Worm (Caenorhabditis elegans) whole organism, L1 larva: Measurements from ENCODE around the gene ins-4.

Source experiments
- C04F5.9 ChIP-seq: sonication (generic microtip); optimal IDR thresholded peaks from 2 replicates; lab custom pipeline; 2016; ENCODE audit warnings: missing genetic modification characterization, missing compliant biosample characterization
- aha-1 ChIP-seq: fragments of 150-350 bp; optimal IDR thresholded peaks from 2 replicates; lab custom pipeline; 2014; ENCODE audit warnings: missing biosample characterization, missing genetic modification characterization
- alr-1 ChIP-seq: fragments of 200-800 bp; sonication (Bioruptor generic); optimal IDR thresholded peaks from 2 replicates; lab custom pipeline; 2018; ENCODE audit warnings: borderline replicate concordance, mild to moderate bottlenecking, missing genetic modification characterization, missing compliant biosample characterization
- aly-2 ChIP-seq: fragments of 150-350 bp; optimal IDR thresholded peaks from 2 replicates; lab custom pipeline; 2014; ENCODE audit warnings: missing biosample characterization, missing genetic modification characterization
- ama-1 ChIP-seq: fragments of 150-350 bp; optimal IDR thresholded peaks from 2 replicates; lab custom pipeline; 2014
- blmp-1 ChIP-seq: fragments of 150-350 bp; optimal IDR thresholded peaks from 2 replicates; lab custom pipeline; 2014; ENCODE audit warnings: missing biosample characterization, missing genetic modification characterization
- ceh-8 ChIP-seq: fragments of 200-800 bp; sonication (Bioruptor generic); optimal IDR thresholded peaks from 2 replicates; lab custom pipeline; 2018; ENCODE audit warnings: mild to moderate bottlenecking, missing genetic modification characterization, moderate library complexity, missing compliant biosample characterization
- ceh-88 ChIP-seq: fragments of 200-800 bp; sonication (Bioruptor generic); IDR thresholded peaks from 2 replicates; pipeline ENCODE4 v1.3.6; 2022; ENCODE audit warnings: missing genetic modification characterization, missing compliant biosample characterization
- dpl-1 ChIP-seq, 3 experiments: fragments of 150-350 bp in 2 of 3; sonication (generic microtip) in 1 of 3; optimal IDR thresholded peaks; 2 replicates each; lab custom pipeline; 2014 to 2017; ENCODE audit warnings: missing biosample characterization in 3 of 3, missing genetic modification characterization in 3 of 3, missing genetic modification reagents in 3 of 3
- efl-3 ChIP-seq: fragments of 200-800 bp; sonication (Bioruptor generic); optimal IDR thresholded peaks from 2 replicates; lab custom pipeline; 2018; ENCODE audit warnings: mild to moderate bottlenecking, missing genetic modification characterization, missing compliant biosample characterization
- egl-27 ChIP-seq, 2 experiments: fragments of 150-350 bp in 1 of 2; sonication (generic microtip); optimal IDR thresholded peaks; 3 replicates each; lab custom pipeline; 2017 to 2018; ENCODE audit warnings: missing biosample characterization in 2 of 2, missing genetic modification characterization in 2 of 2, missing genetic modification reagents in 2 of 2
- elt-3 ChIP-seq, 6 experiments: fragments of 150-350 bp in 1 of 6; sonication (generic microtip); optimal IDR thresholded peaks; 2 replicates each; lab custom pipeline; 2017 to 2018; ENCODE audit warnings: missing biosample characterization in 6 of 6, missing genetic modification characterization in 6 of 6, inconsistent platforms in 1 of 6
- fkh-4 ChIP-seq: sonication (generic microtip); optimal IDR thresholded peaks from 2 replicates; lab custom pipeline; 2016; ENCODE audit warnings: missing compliant biosample characterization, missing genetic modification characterization, borderline replicate concordance
- fkh-8 ChIP-seq: sonication (generic microtip); optimal IDR thresholded peaks from 2 replicates; lab custom pipeline; 2016; ENCODE audit warnings: mild to moderate bottlenecking, missing genetic modification characterization, missing compliant biosample characterization
- fos-1 ChIP-seq: fragments of 150-350 bp; optimal IDR thresholded peaks from 2 replicates; lab custom pipeline; 2014; ENCODE audit warnings: missing biosample characterization, missing genetic modification characterization
- grh-1 ChIP-seq: fragments of 200-800 bp; sonication (Bioruptor generic); IDR thresholded peaks from 2 replicates; pipeline ENCODE4 v1.3.6; 2022; ENCODE audit warnings: missing genetic modification reagents, missing genetic modification characterization, missing compliant biosample characterization
- hlh-17 ChIP-seq: fragments of 200-800 bp; sonication (Bioruptor generic); optimal IDR thresholded peaks from 2 replicates; lab custom pipeline; 2018; ENCODE audit warnings: missing genetic modification characterization, mild to moderate bottlenecking, missing compliant biosample characterization, moderate library complexity, borderline replicate concordance
- lin-14 ChIP-seq: fragments of 200-800 bp; sonication (Bioruptor generic); optimal IDR thresholded peaks from 2 replicates; lab custom pipeline; 2018; ENCODE audit warnings: mild to moderate bottlenecking, missing genetic modification characterization, moderate library complexity, missing compliant biosample characterization
- lin-15B ChIP-seq: fragments of 150-350 bp; sonication (generic microtip); optimal IDR thresholded peaks from 3 replicates; lab custom pipeline; 2014; ENCODE audit warnings: missing biosample characterization, missing genetic modification characterization
- lin-39 ChIP-seq: fragments of 150-350 bp; optimal IDR thresholded peaks from 2 replicates; lab custom pipeline; 2014; ENCODE audit warnings: missing biosample characterization, missing genetic modification reagents, missing genetic modification characterization
- lsy-2 ChIP-seq, 2 experiments: fragments of 150-350 bp; optimal IDR thresholded peaks; 2 replicates each; lab custom pipeline; 2014; ENCODE audit warnings: missing biosample characterization in 2 of 2, missing genetic modification characterization in 2 of 2
- mab-9 ChIP-seq: fragments of 200-800 bp; sonication (Bioruptor generic); IDR thresholded peaks from 2 replicates; pipeline ENCODE4 v1.3.6; 2022; ENCODE audit warnings: missing genetic modification reagents, missing genetic modification characterization, missing compliant biosample characterization
- mdl-1 ChIP-seq, 2 experiments: fragments of 150-350 bp; optimal IDR thresholded peaks; 2 replicates each; lab custom pipeline; 2014 to 2017; ENCODE audit warnings: missing biosample characterization in 2 of 2, missing genetic modification characterization in 2 of 2, inconsistent platforms in 1 of 2
- mep-1 ChIP-seq: fragments of 150-350 bp; optimal IDR thresholded peaks from 2 replicates; lab custom pipeline; 2014; ENCODE audit warnings: missing biosample characterization, missing genetic modification characterization
- nhr-11 ChIP-seq: fragments of 150-350 bp; optimal IDR thresholded peaks from 2 replicates; lab custom pipeline; 2014; ENCODE audit warnings: missing biosample characterization, missing genetic modification characterization
- nhr-12 ChIP-seq: sonication (generic microtip); optimal IDR thresholded peaks from 2 replicates; lab custom pipeline; 2017; ENCODE audit warnings: missing biosample characterization, missing genetic modification characterization
- nhr-237 ChIP-seq: fragments of 150-350 bp; optimal IDR thresholded peaks from 2 replicates; lab custom pipeline; 2014; ENCODE audit warnings: missing biosample characterization, missing genetic modification characterization
- nhr-47 ChIP-seq: sonication (generic microtip); optimal IDR thresholded peaks from 2 replicates; lab custom pipeline; 2016; ENCODE audit warnings: mild to moderate bottlenecking, missing genetic modification characterization, moderate library complexity, missing compliant biosample characterization
- nhr-71 ChIP-seq: sonication (generic microtip); optimal IDR thresholded peaks from 2 replicates; lab custom pipeline; 2016; ENCODE audit warnings: mild to moderate bottlenecking, missing genetic modification characterization, moderate library complexity, missing compliant biosample characterization
- nhr-76 ChIP-seq: sonication (generic microtip); optimal IDR thresholded peaks from 2 replicates; lab custom pipeline; 2017; ENCODE audit warnings: missing biosample characterization, missing genetic modification characterization
- pag-3 ChIP-seq: sonication (generic microtip); optimal IDR thresholded peaks from 2 replicates; lab custom pipeline; 2017; ENCODE audit warnings: missing genetic modification characterization, mild to moderate bottlenecking, missing compliant biosample characterization, antibody characterized with exemption, borderline replicate concordance; ENCODE audit not compliant: insufficient read depth
- pax-3 ChIP-seq: fragments of 200-800 bp; sonication (Bioruptor generic); optimal IDR thresholded peaks from 2 replicates; lab custom pipeline; 2018; ENCODE audit warnings: mild to moderate bottlenecking, missing genetic modification characterization, moderate library complexity, missing compliant biosample characterization
- swsn-7 ChIP-seq: sonication (generic microtip); optimal IDR thresholded peaks from 2 replicates; lab custom pipeline; 2016; ENCODE audit warnings: missing genetic modification characterization, missing compliant biosample characterization
- tlp-1 ChIP-seq: fragments of 150-350 bp; optimal IDR thresholded peaks from 2 replicates; lab custom pipeline; 2014; ENCODE audit warnings: missing biosample characterization, missing genetic modification characterization
- unc-98 ChIP-seq: fragments of 200-800 bp; sonication (Bioruptor generic); IDR thresholded peaks from 2 replicates; pipeline ENCODE4 v1.3.6; 2022; ENCODE audit warnings: missing genetic modification characterization, missing compliant biosample characterization
- vab-15 ChIP-seq: sonication (generic microtip); optimal IDR thresholded peaks from 2 replicates; lab custom pipeline; 2017; ENCODE audit warnings: missing genotype, mild to moderate bottlenecking, missing genetic modification characterization, missing compliant biosample characterization
- ztf-11 ChIP-seq, 2 experiments: sonication (generic microtip); optimal IDR thresholded peaks; 2 replicates each; lab custom pipeline; 2016 to 2017; ENCODE audit warnings: missing genetic modification characterization in 2 of 2, missing biosample characterization in 1 of 2, missing compliant biosample characterization in 1 of 2

ins-4 gene

DNA sequence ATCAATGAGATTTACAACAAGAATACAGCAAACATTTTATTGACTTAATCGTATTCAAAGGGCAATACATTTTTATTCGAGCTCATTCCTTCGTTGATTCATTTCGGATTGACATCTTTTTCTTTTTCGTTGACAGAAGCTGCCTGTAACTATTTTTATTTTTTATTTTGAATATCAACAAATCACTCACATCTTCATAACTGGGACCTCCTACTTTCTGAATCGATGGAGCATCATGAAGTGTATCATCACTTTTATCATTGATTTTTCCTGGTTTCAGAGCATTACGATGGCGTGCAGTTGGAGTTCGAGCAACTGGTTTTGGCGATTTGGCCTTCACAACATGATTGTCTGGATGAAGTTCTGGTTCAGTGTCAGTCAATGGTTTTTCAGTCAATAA is 28.1 kb upstream of the ins-4 start, which contains the start of gene B0034.1:
TSS of gene B0034.1 (plus strand) at position 301 of the 400 bp plus-strand sequence.
- TF ChIP-seq fos-1: no peak
- TF ChIP-seq nhr-76 (tag; lab: Kevin White, UChicago): no peak
- no peak for TF ChIP-seq lsy-2 (tag; optimal IDR thresholded peaks at IDR 0.05; lab: Kevin White, UChicago)
- no peak for TF ChIP-seq ceh-88 (GFP tag; lab: Robert Waterston, UW)
- no peak for TF ChIP-seq ztf-11 (tag; optimal IDR thresholded peaks at IDR 0.05; lab: Kevin White, UChicago)
- TF ChIP-seq efl-3 (GFP tag; lab: Kevin White, UChicago): no peak
- TF ChIP-seq, all 84 proteins: peak for 0

ce11 chrII:5969303-5969702 is 26.9 kb upstream of the ins-4 start, which contains the start of gene B0034.4:
Gene B0034.4, minus strand, starts transcription at chrII:5969531.
- no peak for TF ChIP-seq mdl-1 (tag; optimal IDR thresholded peaks at IDR 0.05; lab: Kevin White, UChicago)
- TF ChIP-seq ceh-8: no peak
- TF ChIP-seq lin-14 (GFP tag; lab: Kevin White, UChicago): peak; percentile 14
- TF ChIP-seq, all 84 proteins: peak for 1

DNA sequence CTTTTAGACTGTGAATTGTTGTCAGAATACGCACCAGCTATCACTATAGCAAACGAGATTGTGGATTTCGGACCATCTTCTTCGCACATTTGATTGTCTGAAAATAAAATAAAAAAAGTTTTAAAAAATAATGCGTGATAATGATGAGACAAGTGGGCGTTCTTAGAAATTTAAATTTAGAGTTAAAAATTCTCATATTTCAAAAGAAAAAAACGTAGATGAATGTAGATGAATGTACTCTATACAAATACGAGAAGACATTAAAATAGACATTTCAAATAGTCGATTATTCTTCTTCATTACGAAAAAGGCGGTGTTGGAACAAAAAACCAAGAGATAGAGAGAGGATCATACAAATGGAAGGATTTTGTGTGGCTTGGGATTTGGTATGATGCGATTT is 21.3 kb upstream of the ins-4 start, which contains the start of gene B0034.5:
TSS of gene B0034.5 (minus strand) at position 101 of the 400 bp plus-strand sequence.
- TF ChIP-seq vab-15 (tag; lab: Kevin White, UChicago) (no peak), hlh-17 (GFP tag; lab: Kevin White, UChicago) (no peak), pag-3 (tag; lab: Kevin White, UChicago) (no peak), nhr-237 (no peak), blmp-1 (tag; lab: Kevin White, UChicago) (no peak), alr-1 (tag; lab: Kevin White, UChicago) (no peak), grh-1 (GFP tag; lab: Robert Waterston, UW) (no peak), lin-39 (tag; lab: Kevin White, UChicago) (no peak), nhr-11 (tag; lab: Kevin White, UChicago) (no peak), mdl-1 (tag; optimal IDR thresholded peaks at IDR 0.05; lab: Kevin White, UChicago) (no peak), unc-98 (GFP tag; lab: Robert Waterston, UW) (no peak), swsn-7 (tag; lab: Kevin White, UChicago) (no peak), dpl-1 (GFP tag; optimal IDR thresholded peaks at IDR 0.05; lab: Kevin White, UChicago) (no peak), lin-15B (tag; lab: Kevin White, UChicago) (no peak), fos-1 (no peak), elt-3 (tag; optimal IDR thresholded peaks at IDR 0.05; lab: Kevin White, UChicago) (no peak), nhr-12 (tag; lab: Kevin White, UChicago) (no peak)

ce11 chrII:5988224-5988623 is 7.9 kb upstream of the ins-4 start, which contains the start of gene ins-2:
Gene ins-2, plus strand, starts transcription at chrII:5988524.
- TF ChIP-seq mep-1 (no peak), alr-1 (tag; lab: Kevin White, UChicago) (no peak), fkh-4 (tag; lab: Kevin White, UChicago) (no peak), ama-1 (lab: Kevin White, UChicago) (no peak), C04F5.9 (tag; lab: Kevin White, UChicago) (no peak), egl-27 (tag; optimal IDR thresholded peaks at IDR 0.05; lab: Kevin White, UChicago) (no peak), aly-2 (no peak), mab-9 (GFP tag; lab: Robert Waterston, UW) (no peak), aha-1 (tag; lab: Kevin White, UChicago) (no peak), nhr-47 (tag; lab: Kevin White, UChicago) (no peak)

DNA sequence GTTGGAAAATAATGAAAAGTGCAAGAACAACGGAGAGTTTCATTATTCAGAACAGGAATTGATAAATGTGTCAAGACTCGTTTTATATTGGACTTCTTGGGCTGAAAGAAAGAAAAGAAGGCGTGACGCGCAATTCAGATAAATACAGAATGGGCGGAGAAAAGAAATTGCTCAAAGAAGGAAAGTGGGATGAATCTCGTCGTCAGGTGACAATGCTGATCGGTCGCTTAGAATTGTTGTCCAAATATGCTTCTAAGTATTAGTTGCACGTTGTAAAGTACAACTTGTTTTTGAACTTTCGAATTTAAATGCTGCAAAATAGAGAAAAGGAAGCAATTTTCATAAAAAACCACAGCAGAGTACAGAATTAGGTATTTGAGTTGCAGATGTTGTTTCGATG is 5.5 kb upstream of the ins-4 start, which contains the start of gene ins-3:
TSS of gene ins-3 (minus strand) at position 101 of the 400 bp plus-strand sequence.
- peak; percentile 38 for TF ChIP-seq nhr-71 (tag; lab: Kevin White, UChicago)
- TF ChIP-seq fkh-8 (tag; lab: Kevin White, UChicago): peak; percentile 65
- no peak for TF ChIP-seq tlp-1 (tag; lab: Kevin White, UChicago)
- TF ChIP-seq pax-3 (tag; lab: Kevin White, UChicago): peak; percentile 14
- TF ChIP-seq, all 84 proteins: peak for 3
